Fruit fly (Drosophila melanogaster): Measurements from ENCODE around the gene CG14569.

The CG14569 gene

DNA sequence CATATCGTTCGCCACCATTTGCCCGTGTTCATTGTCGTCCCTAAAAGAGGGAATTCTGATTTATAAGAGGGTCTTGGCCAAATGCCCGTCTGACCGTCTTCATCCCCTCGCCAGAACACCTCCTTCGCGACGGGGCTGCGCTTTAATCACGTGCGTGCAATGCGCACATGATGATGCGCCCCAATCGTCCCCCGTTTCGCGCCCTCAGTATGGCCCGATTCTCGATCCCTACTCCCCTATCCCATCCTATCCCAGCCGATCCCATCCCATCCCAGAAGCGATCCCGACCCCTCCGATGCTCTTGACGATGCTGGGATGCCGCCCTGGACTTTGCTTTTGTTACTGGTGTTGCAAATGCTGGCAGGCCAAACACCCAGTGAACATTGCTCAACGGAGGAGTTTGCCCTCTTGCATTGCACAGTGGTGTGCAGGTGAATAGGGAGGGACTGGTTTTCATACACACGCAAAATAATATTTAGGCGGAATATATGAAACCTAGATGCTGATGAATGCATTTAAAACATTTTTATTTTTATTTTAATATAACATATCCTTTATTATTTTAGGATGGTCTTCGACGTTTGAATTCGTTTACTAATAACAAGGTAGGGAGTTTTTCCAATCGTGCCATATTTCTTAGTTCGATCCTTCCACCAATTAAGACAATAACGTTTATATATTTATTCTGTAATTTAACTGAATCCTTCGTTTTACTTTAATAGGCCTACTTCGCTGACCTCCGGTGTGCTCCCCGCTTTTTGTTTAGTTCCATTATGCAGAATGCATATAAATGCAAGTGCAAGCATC, 21.4 kb downstream of the CG14569 start (continued):
- TF ChIP-seq CG6163 (GFP tag; IDR thresholded peaks at IDR 0.05) (peak; percentile 63; the same call in 2 of the 3 replicates), CG3032 (tag; optimal IDR thresholded peaks at IDR 0.05) (peak; percentile 88), Sox102F (GFP tag; optimal IDR thresholded peaks at IDR 0.05) (peak; percentile 77), fd59A (GFP tag; optimal IDR thresholded peaks at IDR 0.05) (peak; percentile 89), CG11294 (GFP tag; IDR thresholded peaks at IDR 0.05) (peak; percentile 33; the same call in 1 of the 2 replicates), pdm3 (GFP tag; optimal IDR thresholded peaks at IDR 0.05) (peak; percentile 69), fkh (GFP tag; optimal IDR thresholded peaks at IDR 0.05) (no peak), CG1621 (tag; optimal IDR thresholded peaks at IDR 0.05) (no peak), Met (GFP tag; optimal IDR thresholded peaks at IDR 0.05) (peak; percentile 82), CG8119 (GFP tag; IDR thresholded peaks at IDR 0.05) (peak; percentile 77), CG4318 (GFP tag; optimal IDR thresholded peaks at IDR 0.05) (peak; percentile 60), OdsH (GFP tag; optimal IDR thresholded peaks at IDR 0.05) (peak; percentile 84), CG8632 (GFP tag; optimal IDR thresholded peaks at IDR 0.05) (peak; percentile 83), salr (GFP tag; optimal IDR thresholded peaks at IDR 0.05) (peak; percentile 44 to 85), Hr4 (GFP tag; optimal IDR thresholded peaks at IDR 0.05) (peak; percentile 70), dac (GFP tag; optimal IDR thresholded peaks at IDR 0.05) (no peak)

DNA sequence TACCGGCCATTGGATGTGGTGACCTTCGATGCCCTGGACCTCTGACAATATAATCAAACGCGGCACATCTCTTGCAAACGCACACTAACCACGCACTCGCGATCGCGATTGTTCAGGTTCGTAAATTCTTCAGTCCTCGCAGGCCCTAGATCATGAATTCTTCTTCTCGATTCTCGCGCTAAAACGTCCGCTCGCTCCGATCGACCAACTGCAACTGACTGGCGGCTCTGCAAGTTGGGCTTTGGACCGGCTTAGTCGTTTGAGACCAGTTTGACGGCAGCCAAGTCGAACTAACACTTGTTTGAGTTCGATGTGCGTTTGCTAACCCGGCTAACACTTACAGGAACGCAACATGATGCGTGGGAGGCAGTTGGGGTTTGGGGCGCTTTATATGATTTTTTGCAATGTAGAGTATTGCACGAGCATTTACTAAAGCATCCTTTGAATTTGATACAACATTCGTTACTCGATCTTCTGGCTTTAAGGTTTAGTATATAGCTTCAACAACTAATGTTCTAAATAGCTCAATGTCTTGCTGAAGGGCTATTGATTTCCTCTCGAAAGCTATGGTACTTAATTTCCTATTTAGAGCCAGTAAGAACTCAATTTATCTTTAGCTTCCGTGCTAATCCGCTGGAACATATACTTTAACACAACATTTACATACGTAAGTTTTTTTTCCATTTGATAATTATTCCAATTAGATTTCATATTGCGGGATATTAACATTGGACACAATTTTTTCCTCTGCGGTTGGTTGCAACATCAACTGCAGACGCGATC, 25.0 kb downstream of the CG14569 start, which contains the start of gene CG32447:
Gene CG32447, minus strand, starts transcription at position 222 of the 783 bp plus-strand sequence.
- TF ChIP-seq CG32006 (GFP tag; optimal IDR thresholded peaks at IDR 0.05): peak; percentile 59
- TF ChIP-seq salr (GFP tag; optimal IDR thresholded peaks at IDR 0.05): peak in 1 of 2 experiments; percentile 13
- TF ChIP-seq CG8319 (GFP tag; optimal IDR thresholded peaks at IDR 0.05): no peak
- peak; percentile 11 for TF ChIP-seq CG6276 (GFP tag; optimal IDR thresholded peaks at IDR 0.05)
- TF ChIP-seq Hr4 (GFP tag; optimal IDR thresholded peaks at IDR 0.05): peak; percentile 22
- peak; percentile 63 for TF ChIP-seq Eip78C (GFP tag)
- no peak for TF ChIP-seq Sox14 (GFP tag; optimal IDR thresholded peaks at IDR 0.05)

DNA sequence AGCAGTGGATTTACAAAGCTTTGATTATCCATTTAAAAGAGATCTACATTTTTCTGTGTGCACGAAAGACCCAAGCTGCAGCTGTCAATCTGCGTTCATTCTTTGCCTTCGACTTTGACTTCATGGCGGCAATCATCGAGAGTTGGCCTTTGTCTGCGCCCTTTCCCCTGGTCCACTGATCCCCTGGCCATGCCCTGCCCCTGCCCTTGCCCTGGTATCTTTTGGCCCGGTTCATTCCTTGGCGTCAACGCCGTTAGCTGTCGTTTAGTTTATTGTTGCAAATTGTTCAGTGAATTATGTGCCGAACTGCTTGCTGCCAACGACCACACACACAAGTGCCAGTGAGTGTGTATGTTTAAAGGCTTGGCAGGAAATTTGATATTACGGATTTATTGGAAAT, 30.4 kb downstream of the CG14569 start:
- TF ChIP-seq pdm3 (GFP tag; optimal IDR thresholded peaks at IDR 0.05) (no peak), svp (GFP tag) (peak; percentile 40), acj6 (GFP tag; optimal IDR thresholded peaks at IDR 0.05) (no peak)

DNA sequence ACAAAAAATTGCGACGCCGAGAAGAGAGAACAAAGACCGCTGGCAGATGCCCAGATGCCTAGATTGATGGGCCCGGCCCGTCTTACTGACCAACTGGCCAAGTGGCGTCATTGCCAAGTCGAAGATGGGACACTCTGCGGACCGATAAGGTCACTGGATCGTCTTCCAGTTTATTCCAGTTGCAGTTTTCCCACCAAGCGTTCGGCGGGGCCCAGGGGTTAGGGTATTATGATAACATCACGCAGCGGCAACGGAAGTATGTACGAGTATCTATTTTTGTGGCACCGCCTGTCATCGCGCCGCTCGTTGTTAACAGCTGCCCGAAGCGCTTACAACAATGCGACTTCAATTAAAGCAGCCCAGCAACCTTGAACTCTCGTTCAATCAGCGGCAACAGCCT, 31.3 kb downstream of the CG14569 start:
- TF ChIP-seq Hr39 (GFP tag; optimal IDR thresholded peaks at IDR 0.05) (no peak), CG6163 (GFP tag; IDR thresholded peaks at IDR 0.05) (0 out of 3 replicates have a peak, but pooled peaks have one; percentile 12)

DNA sequence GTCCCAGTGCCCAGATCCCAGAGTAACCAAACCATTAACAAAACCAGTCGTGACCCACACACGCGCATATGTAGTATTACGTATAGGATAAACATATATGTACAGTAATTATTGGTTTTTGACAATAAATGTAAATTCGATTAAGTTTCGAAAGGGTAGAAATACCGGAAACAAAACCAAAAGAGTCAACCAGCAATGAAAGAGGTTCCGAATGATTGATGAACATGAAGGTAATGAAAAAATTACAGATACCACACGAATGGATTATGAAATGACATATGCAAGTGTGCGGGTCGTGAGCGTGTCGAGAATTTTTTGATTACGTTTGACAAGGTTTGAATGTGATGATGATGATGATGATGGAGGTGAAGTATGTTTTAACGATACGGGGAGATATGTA, 36.7 kb downstream of the CG14569 start:
- TF ChIP-seq fd59A (GFP tag; optimal IDR thresholded peaks at IDR 0.05) (no peak), CG6854 (GFP tag; optimal IDR thresholded peaks at IDR 0.05) (no peak), cyc (GFP tag; optimal IDR thresholded peaks at IDR 0.05) (no peak), CG10669 (GFP tag; optimal IDR thresholded peaks at IDR 0.05) (no peak), OdsH (GFP tag; optimal IDR thresholded peaks at IDR 0.05) (no peak), pdm3 (GFP tag; optimal IDR thresholded peaks at IDR 0.05) (no peak), CG11762 (GFP tag; optimal IDR thresholded peaks at IDR 0.05; ENCODE audit: insufficient read depth) (no peak), acj6 (GFP tag; optimal IDR thresholded peaks at IDR 0.05) (no peak), CG6792 (GFP tag; optimal IDR thresholded peaks at IDR 0.05) (no peak), CG4318 (GFP tag; optimal IDR thresholded peaks at IDR 0.05) (no peak)
